Worm (Caenorhabditis elegans): ENCODE measurements around the gene pas-7.
A peak's percentile ranks its signal among the peaks of the same experiment; 100 is the strongest.

The pas-7 gene

ce11 chrII:10105604-10106003, 6.0 kb upstream of the pas-7 start, which contains the start of gene ZK945.4:
Gene ZK945.4 (minus strand): TSS chrII:10105704.
- TF ChIP-seq F52B5.7 (tag; optimal IDR thresholded peaks at IDR 0.05) (no peak), egl-44 (GFP tag; IDR thresholded peaks at IDR 0.05) (no peak), lag-1 (GFP tag; IDR thresholded peaks at IDR 0.05) (no peak), ztf-22 (GFP tag; optimal IDR thresholded peaks at IDR 0.05) (no peak), repo-1 (tag; optimal IDR thresholded peaks at IDR 0.05) (no peak), madf-3 (GFP tag; IDR thresholded peaks at IDR 0.05) (no peak), B0261.1 (tag; optimal IDR thresholded peaks at IDR 0.05) (no peak), him-1 (tag; optimal IDR thresholded peaks at IDR 0.05) (no peak), ccch-3 (GFP tag; optimal IDR thresholded peaks at IDR 0.05) (no peak), cebp-2 (GFP tag; IDR thresholded peaks at IDR 0.05) (no peak), tbx-9 (tag; optimal IDR thresholded peaks at IDR 0.05; ENCODE audit: borderline replicate concordance) (no peak)

- no peak for TF ChIP-seq C17E4.6 (GFP tag; IDR thresholded peaks at IDR 0.05)
- TF ChIP-seq let-607 (tag; optimal IDR thresholded peaks at IDR 0.05), result no peak
- no peak for TF ChIP-seq F57A8.1 (GFP tag; optimal IDR thresholded peaks at IDR 0.05)
- no peak for TF ChIP-seq lin-54 (GFP tag; optimal IDR thresholded peaks at IDR 0.05)
- no peak for TF ChIP-seq F52B5.7 (tag; optimal IDR thresholded peaks at IDR 0.05)
Measured at ce11 chrII:10103212-10103611, 3.6 kb upstream of the pas-7 start.

- TF ChIP-seq hlh-26 (GFP tag; conservative IDR thresholded peaks at IDR 0.05), result no peak
- TF ChIP-seq ztf-22 (GFP tag; optimal IDR thresholded peaks at IDR 0.05), result no peak
- no peak for TF ChIP-seq F57A8.1 (GFP tag; optimal IDR thresholded peaks at IDR 0.05)
- no peak for TF ChIP-seq attf-3 (GFP tag; conservative IDR thresholded peaks at IDR 0.05)
- TF ChIP-seq F52B5.7 (tag; optimal IDR thresholded peaks at IDR 0.05), result no peak
- no peak for TF ChIP-seq ama-1 (optimal IDR thresholded peaks at IDR 0.05)
- TF ChIP-seq ama-1 (GFP tag; optimal IDR thresholded peaks at IDR 0.05), result no peak
- no peak for TF ChIP-seq nfya-2 (GFP tag; IDR thresholded peaks at IDR 0.05)
- no peak for TF ChIP-seq ZK185.1 (tag; optimal IDR thresholded peaks at IDR 0.05; ENCODE audit: poor library complexity, severe bottlenecking)
- no peak for TF ChIP-seq mxl-1 (tag; optimal IDR thresholded peaks at IDR 0.05)
- TF ChIP-seq rcor-1 (GFP tag; IDR thresholded peaks at IDR 0.05), result no peak
- TF ChIP-seq bed-1 (GFP tag; IDR thresholded peaks at IDR 0.05), result no peak
- TF ChIP-seq hlh-12 (tag; optimal IDR thresholded peaks at IDR 0.05), result no peak
- TF ChIP-seq ceh-58 (GFP tag; IDR thresholded peaks at IDR 0.05), result no peak
- no peak for TF ChIP-seq madf-8 (GFP tag; conservative IDR thresholded peaks at IDR 0.05)
- TF ChIP-seq unc-62 (GFP tag; optimal IDR thresholded peaks at IDR 0.05), result no peak
- TF ChIP-seq sptf-2 (GFP tag; optimal IDR thresholded peaks at IDR 0.05), result no peak
- no peak for TF ChIP-seq pha-4 (tag; optimal IDR thresholded peaks at IDR 0.05)
- no peak for TF ChIP-seq F57C9.4 (tag; optimal IDR thresholded peaks at IDR 0.05)
- TF ChIP-seq B0336.3 (GFP tag; IDR thresholded peaks at IDR 0.05), result no peak
- no peak for TF ChIP-seq B0035.1 (tag; optimal IDR thresholded peaks at IDR 0.05)
Measured at ce11 chrII:10099072-10099471, 582 bp downstream of the pas-7 start.

- TF ChIP-seq F52B5.7 (tag; optimal IDR thresholded peaks at IDR 0.05) (peak; percentile 51), F33H1.4 (GFP tag; IDR thresholded peaks at IDR 0.05) (peak; percentile 8; the same call in 1 of the 2 replicates), ceh-58 (GFP tag; IDR thresholded peaks at IDR 0.05) (no peak), Y53F4B.3 (GFP tag; IDR thresholded peaks at IDR 0.05) (no peak), mxl-1 (tag; optimal IDR thresholded peaks at IDR 0.05) (no peak), F10E7.11 (tag; optimal IDR thresholded peaks at IDR 0.05) (peak; percentile 11), hrde-1 (tag; optimal IDR thresholded peaks at IDR 0.05; ENCODE audit: borderline replicate concordance) (peak; percentile 12), repo-1 (tag; optimal IDR thresholded peaks at IDR 0.05) (peak; percentile 50), hlh-12 (tag; optimal IDR thresholded peaks at IDR 0.05) (no peak), F23B12.7 (tag; optimal IDR thresholded peaks at IDR 0.05; ENCODE audit: insufficient read depth) (no peak), hmg-1.2 (GFP tag; IDR thresholded peaks at IDR 0.05) (0 out of 2 replicates have a peak, but pooled peaks have one; percentile 14), hsf-1 (GFP tag; IDR thresholded peaks at IDR 0.05) (peak; percentile 49; the same call in 1 of the 2 replicates), ztf-26 (tag; optimal IDR thresholded peaks at IDR 0.05) (no peak), nfya-2 (GFP tag; IDR thresholded peaks at IDR 0.05) (no peak), lin-26 (GFP tag; IDR thresholded peaks at IDR 0.05) (peak; percentile 41; the same call in 1 of the 2 replicates), pbrm-1 (GFP tag; IDR thresholded peaks at IDR 0.05) (0 out of 2 replicates have a peak, but pooled peaks have one; percentile 17), die-1 (tag; optimal IDR thresholded peaks at IDR 0.05) (peak; percentile 21), somi-1 (GFP tag; optimal IDR thresholded peaks at IDR 0.05) (no peak)
Measured at ce11 chrII:10098428-10098827, 1.2 kb downstream of the pas-7 start.

Data from whole organism, young adult.